Worm (Caenorhabditis elegans): ENCODE data around the gene prp-21.
"Not testable (repeated sequence)": the region's sequence is repeated elsewhere in the genome, so short reads cannot be mapped to it uniquely, and the experiment has no call there.

DNA sequence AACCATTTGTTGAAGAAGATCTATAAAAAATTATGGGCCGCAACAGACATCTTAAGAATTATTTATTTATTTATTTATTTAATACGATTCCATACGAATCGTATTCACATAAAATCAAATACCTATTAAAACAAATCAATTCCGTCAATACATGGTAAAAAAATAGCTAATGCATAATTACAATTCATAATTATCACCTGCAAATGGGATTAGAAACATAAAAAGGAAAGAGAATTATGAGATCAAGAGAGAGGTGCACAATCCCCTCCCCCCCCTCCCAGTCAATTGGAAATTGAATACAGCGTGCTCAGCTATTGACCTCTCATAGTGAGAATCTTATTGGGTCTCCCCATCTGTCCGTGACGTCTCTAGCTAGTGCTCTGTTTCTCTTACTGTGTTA, 43.6 kb upstream of the prp-21 start, which contains the start of gene C24H12.1:
- not testable (repeated sequence) for TF ChIP-seq nhr-77, ZK546.5, nhr-28, R02D3.7, snpc-4 (tag; optimal IDR thresholded peaks at IDR 0.05)
